Fruit fly (Drosophila melanogaster): ENCODE results near the gene CG32726.

CG32726 gene

DNA sequence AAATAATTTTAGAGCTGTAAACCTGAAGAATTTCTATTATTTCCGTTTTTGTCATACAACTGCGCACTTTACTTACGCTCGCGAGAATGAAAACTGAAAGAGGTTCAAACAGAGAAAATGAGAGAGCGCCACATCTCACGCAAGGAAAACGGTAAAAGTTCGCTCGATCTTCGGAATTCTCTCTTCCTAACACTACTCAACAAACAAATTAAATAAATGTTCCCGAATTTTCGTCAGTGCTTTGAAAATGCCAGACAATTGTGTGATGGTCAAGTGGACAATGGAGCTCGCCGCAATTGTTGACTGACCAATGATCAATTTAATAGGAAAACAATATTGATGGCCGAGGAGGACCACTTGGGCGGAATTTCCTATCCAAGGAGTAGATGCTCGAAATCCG lies 19.8 kb downstream of the CG32726 start, which contains the start of gene CG1677:
CG1677 (minus strand) TSS at position 101 of the 400 bp plus-strand sequence.
- TF ChIP-seq CG8478 (optimal IDR thresholded peaks at IDR 0.05) (no peak), CTCF (optimal IDR thresholded peaks at IDR 0.05) (no peak)

dm6 chrX:7403074-7403473 lies 22.5 kb downstream of the CG32726 start, which contains the start of gene CG15035:
Gene CG15035 (minus strand): TSS chrX:7403174.
- no peak for TF ChIP-seq CTCF (optimal IDR thresholded peaks at IDR 0.05)

DNA sequence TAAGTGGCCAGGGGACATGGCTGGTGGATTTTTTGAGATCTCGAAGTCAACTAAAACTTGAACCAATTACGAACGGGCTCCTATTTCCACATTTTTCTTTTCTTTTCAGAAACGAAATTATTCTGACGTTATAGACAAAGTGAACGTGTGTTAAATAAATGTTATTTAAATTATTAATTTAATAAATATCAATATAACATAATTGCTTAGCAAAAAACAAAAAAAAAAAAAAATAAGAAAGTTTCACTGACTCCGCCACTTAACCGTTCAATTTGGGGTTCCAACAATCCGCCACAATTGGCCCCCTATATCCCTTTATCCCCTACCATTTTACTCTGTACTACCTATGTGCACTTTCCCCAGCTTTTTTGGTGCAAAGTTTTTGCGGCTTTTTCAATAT lies 42.7 kb downstream of the CG32726 start, which contains the start of gene CG42781:
CG42781 (minus strand) TSS at position 101 of the 400 bp plus-strand sequence.
- TF ChIP-seq CG8478 (optimal IDR thresholded peaks at IDR 0.05) = no peak
- no peak for TF ChIP-seq CTCF (optimal IDR thresholded peaks at IDR 0.05)

DNA sequence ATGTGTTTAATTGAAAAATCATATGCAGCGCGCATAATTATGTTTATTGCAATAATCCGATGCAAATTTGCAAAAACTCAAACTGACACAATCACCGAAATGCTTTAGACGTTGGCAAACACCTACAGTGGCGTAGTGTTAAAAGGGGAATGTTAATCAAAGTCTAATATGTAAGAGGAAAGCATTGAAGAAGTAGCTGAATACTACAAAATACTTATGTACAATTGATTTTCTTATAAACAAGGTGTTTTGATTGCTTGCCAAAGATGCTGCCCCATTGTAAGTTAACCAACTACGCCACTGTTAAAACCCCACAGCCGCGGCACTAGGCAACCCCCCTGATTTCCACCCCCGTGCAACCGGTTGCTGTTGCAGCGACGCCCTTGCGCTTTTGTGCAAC lies 46.0 kb downstream of the CG32726 start:
- no peak for TF ChIP-seq CG8478 (optimal IDR thresholded peaks at IDR 0.05)
- no peak for TF ChIP-seq CTCF (optimal IDR thresholded peaks at IDR 0.05)

DNA sequence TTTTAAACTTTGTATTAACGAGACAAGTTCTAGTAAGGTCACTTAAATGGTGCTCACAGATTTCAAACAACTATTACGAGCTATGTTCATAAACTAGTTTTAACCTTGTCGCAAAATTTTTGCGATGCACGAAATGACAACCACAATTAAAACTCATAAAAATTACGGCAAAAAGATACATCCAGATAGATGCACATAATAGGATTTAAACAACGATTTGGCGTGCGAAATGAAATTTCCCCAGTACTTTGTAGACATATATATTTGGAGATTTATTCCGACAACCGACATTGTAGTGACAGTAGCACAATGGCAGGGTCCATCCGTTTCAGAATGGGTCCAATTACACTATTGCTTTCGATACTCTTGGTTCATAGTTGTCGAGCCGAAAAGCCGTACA lies 47.7 kb downstream of the CG32726 start, which contains the start of gene CheA7a:
CheA7a (plus strand) TSS at position 301 of the 400 bp plus-strand sequence.
- TF ChIP-seq CG8478 (optimal IDR thresholded peaks at IDR 0.05) = no peak
- TF ChIP-seq CTCF (optimal IDR thresholded peaks at IDR 0.05) = no peak

All from S2 (cell line).